Worm (Caenorhabditis elegans): ENCODE results near the gene idpp-12.

idpp-12 gene

ce11 chrIV:3289237-3289636 lies 14.6 kb upstream of the idpp-12 start, which contains the start of gene gcy-23:
Gene gcy-23 (minus strand): TSS chrIV:3289337.
- TF ChIP-seq nhr-23 (tag; optimal IDR thresholded peaks at IDR 0.05), result no peak
- no peak for TF ChIP-seq nhr-43 (tag; optimal IDR thresholded peaks at IDR 0.05; ENCODE audit: poor library complexity, severe bottlenecking)
- TF ChIP-seq elt-1 (tag; optimal IDR thresholded peaks at IDR 0.05), result no peak

ce11 chrIV:3291977-3292561 lies 11.7 kb upstream of the idpp-12 start, which contains the start of gene W08E12.8:
Gene W08E12.8 (plus strand): TSS chrIV:3292371.
- TF ChIP-seq nhr-25 (tag; optimal IDR thresholded peaks at IDR 0.05) (peak; percentile 62), egl-27 (tag; optimal IDR thresholded peaks at IDR 0.05) (no peak)

DNA sequence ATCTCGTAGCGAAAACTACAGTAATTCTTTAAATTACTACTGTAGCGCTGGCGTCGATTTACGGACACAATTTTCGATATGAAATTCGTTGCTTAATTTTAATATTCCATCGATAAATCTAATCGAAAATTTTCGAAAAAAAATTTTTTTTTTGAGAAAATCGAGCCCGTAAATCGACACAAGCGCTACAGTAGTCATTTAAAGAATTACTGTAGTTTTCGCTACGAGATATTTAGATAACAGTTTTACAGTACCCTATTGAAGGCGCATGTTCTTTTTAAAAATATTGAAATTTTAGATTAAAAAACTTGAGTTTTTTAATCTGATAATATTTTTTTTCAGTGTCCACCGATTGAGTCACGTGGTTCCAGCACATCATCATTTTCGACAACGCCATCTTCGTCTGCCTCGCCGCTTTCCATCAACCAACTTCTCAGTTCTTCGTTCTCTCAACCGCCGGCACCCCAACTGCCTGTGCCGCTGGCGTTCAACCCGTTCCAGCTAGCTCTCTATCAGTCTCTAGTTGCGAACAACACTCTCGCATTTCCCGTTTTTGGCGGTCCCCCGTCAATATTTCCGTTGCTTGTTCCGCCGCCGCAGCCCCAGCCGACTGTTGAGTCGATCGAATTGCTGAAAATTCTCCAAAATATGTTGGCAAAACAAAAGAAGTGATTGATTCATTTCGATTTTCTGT lies 9.8 kb upstream of the idpp-12 start:
- TF ChIP-seq R02D3.7 (tag; optimal IDR thresholded peaks at IDR 0.05), result no peak
- TF ChIP-seq sea-2 (GFP tag; optimal IDR thresholded peaks at IDR 0.05), result no peak
- no peak for TF ChIP-seq ztf-11 (tag; optimal IDR thresholded peaks at IDR 0.05)
- TF ChIP-seq hmg-11 (tag; optimal IDR thresholded peaks at IDR 0.05), result no peak
- no peak for TF ChIP-seq nhr-76 (tag; optimal IDR thresholded peaks at IDR 0.05)
- no peak for TF ChIP-seq zag-1 (tag; optimal IDR thresholded peaks at IDR 0.05)
- TF ChIP-seq ceh-28 (tag; optimal IDR thresholded peaks at IDR 0.05), result no peak
- TF ChIP-seq ZK546.5 (tag; optimal IDR thresholded peaks at IDR 0.05), result no peak
- no peak for TF ChIP-seq nhr-43 (tag; optimal IDR thresholded peaks at IDR 0.05; ENCODE audit: poor library complexity, severe bottlenecking)
- no peak for TF ChIP-seq elt-2 (tag; optimal IDR thresholded peaks at IDR 0.05)
- no peak for TF ChIP-seq nhr-12 (tag; optimal IDR thresholded peaks at IDR 0.05)
- no peak for TF ChIP-seq lin-39 (tag; optimal IDR thresholded peaks at IDR 0.05)
- no peak for TF ChIP-seq ceh-82 (tag; optimal IDR thresholded peaks at IDR 0.05)

DNA sequence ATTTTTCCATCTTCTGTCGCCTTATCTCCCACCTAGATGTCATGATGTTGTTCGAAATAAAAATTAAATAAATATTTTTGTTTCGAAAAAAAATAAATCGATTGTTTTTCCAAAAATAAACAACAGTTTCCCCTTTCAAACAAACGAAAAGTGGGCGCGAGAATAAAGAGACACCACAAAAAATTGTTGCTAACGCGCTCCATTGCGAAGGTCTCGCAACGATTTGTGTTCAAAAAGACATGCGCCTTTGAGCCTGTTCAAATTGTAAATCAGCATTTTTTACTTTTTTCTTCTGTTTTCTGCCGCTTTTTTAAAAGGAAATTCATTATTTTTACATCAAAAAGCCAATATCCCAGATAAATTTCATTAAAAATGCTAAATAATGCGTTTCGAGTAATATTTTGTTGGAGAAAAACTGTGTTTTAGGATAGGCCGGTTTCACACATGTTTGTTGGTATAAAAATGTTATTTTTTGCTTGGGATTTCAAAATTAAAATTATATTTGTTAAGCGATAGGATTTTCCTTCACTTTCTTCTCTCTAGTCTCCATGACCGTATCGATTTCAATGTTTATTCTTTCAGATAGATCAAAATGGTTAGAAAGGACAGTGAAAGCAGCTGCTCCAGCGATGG lies 9.1 kb upstream of the idpp-12 start, which contains the start of gene W08E12.7:
W08E12.7 (plus strand) TSS at position 583 of the 633 bp plus-strand sequence.
- TF ChIP-seq nhr-12 (tag; optimal IDR thresholded peaks at IDR 0.05) (no peak), fkh-2 (tag; optimal IDR thresholded peaks at IDR 0.05) (no peak), egl-5 (tag; optimal IDR thresholded peaks at IDR 0.05) (peak; percentile 74), nhr-76 (tag; optimal IDR thresholded peaks at IDR 0.05) (peak; percentile 51), skn-1 (tag; optimal IDR thresholded peaks at IDR 0.05) (peak; percentile 81), unc-39 (tag; optimal IDR thresholded peaks at IDR 0.05) (no peak), nhr-23 (tag; optimal IDR thresholded peaks at IDR 0.05) (peak; percentile 97), elt-3 (tag; optimal IDR thresholded peaks at IDR 0.05) (peak in 1 of 3 experiments; percentile 31), nfya-1 (tag; optimal IDR thresholded peaks at IDR 0.05; ENCODE audit: insufficient read depth) (peak; percentile 93), sea-2 (GFP tag; optimal IDR thresholded peaks at IDR 0.05) (no peak), eor-1 (tag; optimal IDR thresholded peaks at IDR 0.05) (no peak), unc-62 (GFP tag; optimal IDR thresholded peaks at IDR 0.05) (peak; percentile 52), ceh-28 (tag; optimal IDR thresholded peaks at IDR 0.05) (peak; percentile 83), elt-1 (tag; optimal IDR thresholded peaks at IDR 0.05) (no peak), nhr-28 (tag; optimal IDR thresholded peaks at IDR 0.05) (peak; percentile 27), nhr-11 (tag; optimal IDR thresholded peaks at IDR 0.05) (peak; percentile 82), elt-2 (tag; optimal IDR thresholded peaks at IDR 0.05) (peak; percentile 71), fos-1 (tag; optimal IDR thresholded peaks at IDR 0.05) (peak; percentile 32), hmg-11 (tag; optimal IDR thresholded peaks at IDR 0.05) (peak; percentile 50), ZK546.5 (tag; optimal IDR thresholded peaks at IDR 0.05) (peak; percentile 26), ztf-4 (tag; optimal IDR thresholded peaks at IDR 0.05) (peak; percentile 51), ceh-9 (tag; optimal IDR thresholded peaks at IDR 0.05) (no peak), pha-4 (tag; optimal IDR thresholded peaks at IDR 0.05) (peak; percentile 100), nhr-237 (tag; optimal IDR thresholded peaks at IDR 0.05) (no peak), pqm-1 (tag; optimal IDR thresholded peaks at IDR 0.05) (peak; percentile 80), ztf-11 (tag; optimal IDR thresholded peaks at IDR 0.05) (no peak), nhr-43 (tag; optimal IDR thresholded peaks at IDR 0.05; ENCODE audit: poor library complexity, severe bottlenecking) (peak; percentile 83), nhr-25 (tag; optimal IDR thresholded peaks at IDR 0.05) (peak; percentile 95), nhr-67 (tag; optimal IDR thresholded peaks at IDR 0.05) (peak; percentile 31), nhr-77 (tag; optimal IDR thresholded peaks at IDR 0.05) (peak; percentile 63), zag-1 (tag; optimal IDR thresholded peaks at IDR 0.05) (no peak), tbx-2 (tag; optimal IDR thresholded peaks at IDR 0.05) (peak; percentile 38), lsy-12 (tag; optimal IDR thresholded peaks at IDR 0.05) (peak; percentile 76), snpc-4 (tag; optimal IDR thresholded peaks at IDR 0.05) (peak; percentile 93), lin-15B (tag; optimal IDR thresholded peaks at IDR 0.05) (peak; percentile 99), mdl-1 (tag; optimal IDR thresholded peaks at IDR 0.05) (peak; percentile 24), ama-1 (optimal IDR thresholded peaks at IDR 0.05) (peak; percentile 88), mml-1 (tag; optimal IDR thresholded peaks at IDR 0.05) (no peak), ceh-82 (tag; optimal IDR thresholded peaks at IDR 0.05) (peak; percentile 66), jun-1 (tag; optimal IDR thresholded peaks at IDR 0.05) (peak; percentile 89)

Data from whole organism, L3 larva.